Fruit fly (Drosophila melanogaster): ENCODE data around the gene rump.

Gene rump

dm6 chr3R:9500193-9501051 lies 9.7 kb downstream of the rump start (continued):
- TF ChIP-seq CG11560 (tag; IDR thresholded peaks at IDR 0.05) = no peak
- no peak for TF ChIP-seq ac (GFP tag; optimal IDR thresholded peaks at IDR 0.05)
- TF ChIP-seq CG2120 (GFP tag; optimal IDR thresholded peaks at IDR 0.05) = no peak
- TF ChIP-seq pros (GFP tag; optimal IDR thresholded peaks at IDR 0.05) = peak; percentile 70
- no peak for TF ChIP-seq cad (GFP tag; optimal IDR thresholded peaks at IDR 0.05)
- no peak for TF ChIP-seq rib (GFP tag; IDR thresholded peaks at IDR 0.05)
- TF ChIP-seq gem (tag; optimal IDR thresholded peaks at IDR 0.05) = peak; percentile 4
- 0 out of 2 replicates have a peak, but pooled peaks have one; percentile 15 for TF ChIP-seq wdn (GFP tag; IDR thresholded peaks at IDR 0.05)
- no peak for TF ChIP-seq CG13775 (GFP tag; optimal IDR thresholded peaks at IDR 0.05)
- peak; percentile 68 for TF ChIP-seq Blimp-1 (GFP tag; optimal IDR thresholded peaks at IDR 0.05)
- no peak for TF ChIP-seq fd3F (GFP tag; optimal IDR thresholded peaks at IDR 0.05)
- TF ChIP-seq BEAF-32 (GFP tag; optimal IDR thresholded peaks at IDR 0.05) = no peak
- TF ChIP-seq CkIIα-i1 (GFP tag; IDR thresholded peaks at IDR 0.05) = no peak
- TF ChIP-seq cwo (GFP tag; optimal IDR thresholded peaks at IDR 0.05) = peak; percentile 34
- no peak for TF ChIP-seq pum (GFP tag; optimal IDR thresholded peaks at IDR 0.05)
- no peak for TF ChIP-seq CG14965 (GFP tag; optimal IDR thresholded peaks at IDR 0.05; ENCODE audit: borderline replicate concordance)
- TF ChIP-seq Jarid2 (GFP tag; optimal IDR thresholded peaks at IDR 0.05) = no peak
- no peak for TF ChIP-seq crp (GFP tag; optimal IDR thresholded peaks at IDR 0.05)
- no peak for TF ChIP-seq gsb-n (tag; optimal IDR thresholded peaks at IDR 0.05)
- TF ChIP-seq h (optimal IDR thresholded peaks at IDR 0.05) = no peak
- no peak for TF ChIP-seq ranshi (GFP tag; IDR thresholded peaks at IDR 0.05)
- TF ChIP-seq CG6689 (GFP tag; IDR thresholded peaks at IDR 0.05) = no peak
- no peak for TF ChIP-seq Ets97D (GFP tag; optimal IDR thresholded peaks at IDR 0.05)
- TF ChIP-seq ase (GFP tag; IDR thresholded peaks at IDR 0.05) = no peak
- peak; percentile 66 for TF ChIP-seq Med (GFP tag)
- TF ChIP-seq Fer3 (tag; optimal IDR thresholded peaks at IDR 0.05) = no peak
- TF ChIP-seq zen2 (GFP tag; IDR thresholded peaks at IDR 0.05; ENCODE audit: partially characterized antibody) = no peak
- TF ChIP-seq CG6683 (GFP tag; optimal IDR thresholded peaks at IDR 0.05) = no peak
- TF ChIP-seq CG7987 (GFP tag; optimal IDR thresholded peaks at IDR 0.05) = no peak
- peak in 1 of 3 experiments; percentile 62 for TF ChIP-seq Stat92E (GFP tag; optimal IDR thresholded peaks at IDR 0.05)
- TF ChIP-seq bbx (GFP tag; IDR thresholded peaks at IDR 0.05; ENCODE audit: partially characterized antibody) = no peak
- TF ChIP-seq CG14050 (GFP tag; IDR thresholded peaks at IDR 0.05) = no peak
- no peak for TF ChIP-seq ind (GFP tag; optimal IDR thresholded peaks at IDR 0.05)
- TF ChIP-seq lab (GFP tag; optimal IDR thresholded peaks at IDR 0.05) = peak; percentile 43

dm6 chr3R:9499238-9499637 lies 10.9 kb downstream of the rump start:
- TF ChIP-seq CG10431 (GFP tag; optimal IDR thresholded peaks at IDR 0.05) = no peak
- no peak for TF ChIP-seq CG10274 (GFP tag; optimal IDR thresholded peaks at IDR 0.05)
- TF ChIP-seq hth (optimal IDR thresholded peaks at IDR 0.05) = no peak
- TF ChIP-seq CG17359 (tag; optimal IDR thresholded peaks at IDR 0.05) = no peak
- no peak for TF ChIP-seq Dp (GFP tag; optimal IDR thresholded peaks at IDR 0.05)
- no peak for TF ChIP-seq HLH54F (GFP tag; optimal IDR thresholded peaks at IDR 0.05)
- TF ChIP-seq CG12219 (GFP tag; optimal IDR thresholded peaks at IDR 0.05) = no peak
- TF ChIP-seq CG12942 (GFP tag; optimal IDR thresholded peaks at IDR 0.05) = no peak
- TF ChIP-seq ind (GFP tag; optimal IDR thresholded peaks at IDR 0.05) = no peak
- TF ChIP-seq hbn (GFP tag; IDR thresholded peaks at IDR 0.05; ENCODE audit: partially characterized antibody) = no peak
